Worm (Caenorhabditis elegans) whole organism, young adult: ENCODE results near the gene rpac-19.

Experiments used
- hmg-20 ChIP-seq: fragments of 200-800 bp; sonication (Bioruptor generic); IDR thresholded peaks from 2 replicates; pipeline ENCODE4 v1.3.6; 2022; ENCODE audit warnings: missing genetic modification reagents, missing genetic modification characterization, missing compliant biosample characterization
- nhr-90 ChIP-seq: sonication (generic microtip); optimal IDR thresholded peaks from 2 replicates; lab custom pipeline; 2016; ENCODE audit warnings: missing genotype, mild to moderate bottlenecking, missing genetic modification characterization, missing compliant biosample characterization

ce11 chrIII:9621840-9622525 is 7.7 kb downstream of the rpac-19 start:
- TF ChIP-seq hmg-20 (GFP tag; lab: Robert Waterston, UW) (no peak), nhr-90 (tag; lab: Kevin White, UChicago) (no peak)
